Worm (Caenorhabditis elegans) whole organism, L1 larva: Measurements from ENCODE around the gene arl-8.

Experiments
- F16B12.6 ChIP-seq: fragments of 150-350 bp; optimal IDR thresholded peaks from 2 replicates; lab custom pipeline; 2014; ENCODE audit warnings: missing biosample characterization, missing genetic modification characterization
- aha-1 ChIP-seq: fragments of 150-350 bp; optimal IDR thresholded peaks from 2 replicates; lab custom pipeline; 2014; ENCODE audit warnings: missing biosample characterization, missing genetic modification characterization
- alr-1 ChIP-seq: fragments of 200-800 bp; sonication (Bioruptor generic); optimal IDR thresholded peaks from 2 replicates; lab custom pipeline; 2018; ENCODE audit warnings: borderline replicate concordance, mild to moderate bottlenecking, missing genetic modification characterization, missing compliant biosample characterization
- aly-2 ChIP-seq: fragments of 150-350 bp; optimal IDR thresholded peaks from 2 replicates; lab custom pipeline; 2014; ENCODE audit warnings: missing biosample characterization, missing genetic modification characterization
- ama-1 ChIP-seq: fragments of 150-350 bp; optimal IDR thresholded peaks from 2 replicates; lab custom pipeline; 2014
- blmp-1 ChIP-seq: fragments of 150-350 bp; optimal IDR thresholded peaks from 2 replicates; lab custom pipeline; 2014; ENCODE audit warnings: missing biosample characterization, missing genetic modification characterization
- ceh-63 ChIP-seq: fragments of 200-800 bp; sonication (Bioruptor generic); optimal IDR thresholded peaks from 2 replicates; lab custom pipeline; 2018; ENCODE audit warnings: mild to moderate bottlenecking, missing genetic modification characterization, missing compliant biosample characterization
- ceh-8 ChIP-seq: fragments of 200-800 bp; sonication (Bioruptor generic); optimal IDR thresholded peaks from 2 replicates; lab custom pipeline; 2018; ENCODE audit warnings: mild to moderate bottlenecking, missing genetic modification characterization, moderate library complexity, missing compliant biosample characterization
- ceh-88 ChIP-seq: fragments of 200-800 bp; sonication (Bioruptor generic); IDR thresholded peaks from 2 replicates; pipeline ENCODE4 v1.3.6; 2022; ENCODE audit warnings: missing genetic modification characterization, missing compliant biosample characterization
- ceh-90 ChIP-seq: sonication (generic microtip); optimal IDR thresholded peaks from 2 replicates; lab custom pipeline; 2016; ENCODE audit warnings: missing genetic modification characterization, missing compliant biosample characterization
- ces-1 ChIP-seq: fragments of 150-350 bp; optimal IDR thresholded peaks from 2 replicates; lab custom pipeline; 2014; ENCODE audit warnings: missing biosample characterization, missing genetic modification reagents, missing genetic modification characterization
- dsc-1 ChIP-seq: sonication (generic microtip); optimal IDR thresholded peaks from 2 replicates; lab custom pipeline; 2016; ENCODE audit warnings: mild to moderate bottlenecking, missing genetic modification characterization, missing compliant biosample characterization
- efl-3 ChIP-seq: fragments of 200-800 bp; sonication (Bioruptor generic); optimal IDR thresholded peaks from 2 replicates; lab custom pipeline; 2018; ENCODE audit warnings: mild to moderate bottlenecking, missing genetic modification characterization, missing compliant biosample characterization
- ets-5 ChIP-seq: fragments of 200-800 bp; sonication (Bioruptor generic); IDR thresholded peaks from 2 replicates; pipeline ENCODE4 v1.3.6; 2022; ENCODE audit warnings: missing genetic modification characterization, missing compliant biosample characterization
- fkh-10 ChIP-seq: sonication (generic microtip); optimal IDR thresholded peaks from 2 replicates; lab custom pipeline; 2017; ENCODE audit warnings: missing biosample characterization, missing genetic modification reagents, missing genetic modification characterization
- fkh-4 ChIP-seq: sonication (generic microtip); optimal IDR thresholded peaks from 2 replicates; lab custom pipeline; 2016; ENCODE audit warnings: missing compliant biosample characterization, missing genetic modification characterization, borderline replicate concordance
- fos-1 ChIP-seq: fragments of 150-350 bp; optimal IDR thresholded peaks from 2 replicates; lab custom pipeline; 2014; ENCODE audit warnings: missing biosample characterization, missing genetic modification characterization
- grh-1 ChIP-seq: fragments of 200-800 bp; sonication (Bioruptor generic); IDR thresholded peaks from 2 replicates; pipeline ENCODE4 v1.3.6; 2022; ENCODE audit warnings: missing genetic modification reagents, missing genetic modification characterization, missing compliant biosample characterization
- hlh-17 ChIP-seq: fragments of 200-800 bp; sonication (Bioruptor generic); optimal IDR thresholded peaks from 2 replicates; lab custom pipeline; 2018; ENCODE audit warnings: missing genetic modification characterization, mild to moderate bottlenecking, missing compliant biosample characterization, moderate library complexity, borderline replicate concordance
- hlh-4 ChIP-seq: sonication (generic microtip); optimal IDR thresholded peaks from 2 replicates; lab custom pipeline; 2016; ENCODE audit warnings: mild to moderate bottlenecking, missing genetic modification characterization, missing compliant biosample characterization
- isw-1 ChIP-seq: fragments of 200-800 bp; sonication (Bioruptor generic); IDR thresholded peaks from 2 replicates; pipeline ENCODE4 v1.3.6; 2022; ENCODE audit warnings: missing genetic modification characterization, missing compliant biosample characterization
- jun-1 ChIP-seq: fragments of 150-350 bp; optimal IDR thresholded peaks from 2 replicates; lab custom pipeline; 2014; ENCODE audit warnings: missing biosample characterization, missing genetic modification reagents, missing genetic modification characterization
- lin-14 ChIP-seq: fragments of 200-800 bp; sonication (Bioruptor generic); optimal IDR thresholded peaks from 2 replicates; lab custom pipeline; 2018; ENCODE audit warnings: mild to moderate bottlenecking, missing genetic modification characterization, moderate library complexity, missing compliant biosample characterization
- lin-15B ChIP-seq: fragments of 150-350 bp; sonication (generic microtip); optimal IDR thresholded peaks from 3 replicates; lab custom pipeline; 2014; ENCODE audit warnings: missing biosample characterization, missing genetic modification characterization
- lin-39 ChIP-seq: fragments of 150-350 bp; optimal IDR thresholded peaks from 2 replicates; lab custom pipeline; 2014; ENCODE audit warnings: missing biosample characterization, missing genetic modification reagents, missing genetic modification characterization
- mab-9 ChIP-seq: fragments of 200-800 bp; sonication (Bioruptor generic); IDR thresholded peaks from 2 replicates; pipeline ENCODE4 v1.3.6; 2022; ENCODE audit warnings: missing genetic modification reagents, missing genetic modification characterization, missing compliant biosample characterization
- mdl-1 ChIP-seq, 2 experiments: fragments of 150-350 bp; optimal IDR thresholded peaks; 2 replicates each; lab custom pipeline; 2014 to 2017; ENCODE audit warnings: missing biosample characterization in 2 of 2, missing genetic modification characterization in 2 of 2, inconsistent platforms in 1 of 2
- mef-2 ChIP-seq: fragments of 150-350 bp; optimal IDR thresholded peaks from 2 replicates; lab custom pipeline; 2014; ENCODE audit warnings: missing biosample characterization, missing genetic modification characterization
- mep-1 ChIP-seq: fragments of 150-350 bp; optimal IDR thresholded peaks from 2 replicates; lab custom pipeline; 2014; ENCODE audit warnings: missing biosample characterization, missing genetic modification characterization
- nhr-11 ChIP-seq: fragments of 150-350 bp; optimal IDR thresholded peaks from 2 replicates; lab custom pipeline; 2014; ENCODE audit warnings: missing biosample characterization, missing genetic modification characterization
- nhr-12 ChIP-seq: sonication (generic microtip); optimal IDR thresholded peaks from 2 replicates; lab custom pipeline; 2017; ENCODE audit warnings: missing biosample characterization, missing genetic modification characterization
- nhr-19 ChIP-seq: fragments of 200-800 bp; sonication (Bioruptor generic); conservative IDR thresholded peaks from 2 replicates; pipeline ENCODE4 v1.3.6; 2022; ENCODE audit warnings: missing genetic modification characterization, missing compliant biosample characterization
- nhr-28 ChIP-seq: fragments of 150-350 bp; optimal IDR thresholded peaks from 2 replicates; lab custom pipeline; 2014; ENCODE audit warnings: missing biosample characterization, missing genetic modification characterization
- nhr-47 ChIP-seq: sonication (generic microtip); optimal IDR thresholded peaks from 2 replicates; lab custom pipeline; 2016; ENCODE audit warnings: mild to moderate bottlenecking, missing genetic modification characterization, moderate library complexity, missing compliant biosample characterization
- nhr-77 ChIP-seq: fragments of 150-350 bp; optimal IDR thresholded peaks from 2 replicates; lab custom pipeline; 2014; ENCODE audit warnings: missing biosample characterization, missing genetic modification characterization
- nhr-84 ChIP-seq: sonication (generic microtip); optimal IDR thresholded peaks from 2 replicates; lab custom pipeline; 2017; ENCODE audit warnings: missing biosample characterization, missing genetic modification characterization
- nhr-85 ChIP-seq: sonication (generic microtip); peaks from one replicate; lab custom pipeline; 2016; ENCODE audit warnings: missing genetic modification characterization, inconsistent platforms, missing compliant biosample characterization
- nhr-90 ChIP-seq: sonication (generic microtip); optimal IDR thresholded peaks from 2 replicates; lab custom pipeline; 2016; ENCODE audit warnings: mild to moderate bottlenecking, missing genetic modification characterization, missing compliant biosample characterization; ENCODE audit not compliant: poor library complexity
- pag-3 ChIP-seq: sonication (generic microtip); optimal IDR thresholded peaks from 2 replicates; lab custom pipeline; 2017; ENCODE audit warnings: missing genetic modification characterization, mild to moderate bottlenecking, missing compliant biosample characterization, antibody characterized with exemption, borderline replicate concordance; ENCODE audit not compliant: insufficient read depth
- pax-3 ChIP-seq: fragments of 200-800 bp; sonication (Bioruptor generic); optimal IDR thresholded peaks from 2 replicates; lab custom pipeline; 2018; ENCODE audit warnings: mild to moderate bottlenecking, missing genetic modification characterization, moderate library complexity, missing compliant biosample characterization
- pqm-1 ChIP-seq: sonication (generic microtip); optimal IDR thresholded peaks from 3 replicates; lab custom pipeline; 2017; ENCODE audit warnings: missing biosample characterization, missing genetic modification characterization
- snpc-4 ChIP-seq: fragments of 150-350 bp; optimal IDR thresholded peaks from 2 replicates; lab custom pipeline; 2014; ENCODE audit warnings: missing biosample characterization, missing genetic modification characterization
- sox-4 ChIP-seq: sonication (generic microtip); optimal IDR thresholded peaks from 2 replicates; lab custom pipeline; 2016; ENCODE audit warnings: missing genetic modification characterization, missing compliant biosample characterization
- sptf-1 ChIP-seq: fragments of 150-350 bp; optimal IDR thresholded peaks from 2 replicates; lab custom pipeline; 2014; ENCODE audit warnings: missing biosample characterization, missing genetic modification characterization
- sup-37 ChIP-seq: fragments of 200-800 bp; sonication (Bioruptor generic); optimal IDR thresholded peaks from 2 replicates; lab custom pipeline; 2018; ENCODE audit warnings: mild to moderate bottlenecking, missing genetic modification characterization, missing compliant biosample characterization
- tbx-2 ChIP-seq: sonication (generic microtip); optimal IDR thresholded peaks from 2 replicates; lab custom pipeline; 2016; ENCODE audit warnings: missing genetic modification characterization, missing compliant biosample characterization
- tlp-1 ChIP-seq: fragments of 150-350 bp; optimal IDR thresholded peaks from 2 replicates; lab custom pipeline; 2014; ENCODE audit warnings: missing biosample characterization, missing genetic modification characterization
- unc-30 ChIP-seq: sonication (generic microtip); optimal IDR thresholded peaks from 2 replicates; lab custom pipeline; 2017; ENCODE audit warnings: missing biosample characterization, missing genetic modification characterization
- unc-62 ChIP-seq: fragments of 150-350 bp; optimal IDR thresholded peaks from 2 replicates; lab custom pipeline; 2014; ENCODE audit warnings: missing biosample characterization, missing genetic modification reagents, missing genetic modification characterization
- unc-86 ChIP-seq: sonication (generic microtip); optimal IDR thresholded peaks from 2 replicates; lab custom pipeline; 2016; ENCODE audit warnings: missing genetic modification characterization, missing compliant biosample characterization
- vab-15 ChIP-seq: sonication (generic microtip); optimal IDR thresholded peaks from 2 replicates; lab custom pipeline; 2017; ENCODE audit warnings: missing genotype, mild to moderate bottlenecking, missing genetic modification characterization, missing compliant biosample characterization
- zag-1 ChIP-seq: fragments of 150-350 bp; optimal IDR thresholded peaks from 2 replicates; lab custom pipeline; 2014; ENCODE audit warnings: missing biosample characterization, missing genetic modification characterization
- zip-4 ChIP-seq: fragments of 200-800 bp; sonication (Bioruptor generic); optimal IDR thresholded peaks from 2 replicates; lab custom pipeline; 2018; ENCODE audit warnings: mild to moderate bottlenecking, missing genetic modification characterization, moderate library complexity, missing compliant biosample characterization
- ztf-4 ChIP-seq: fragments of 150-350 bp; optimal IDR thresholded peaks from 2 replicates; lab custom pipeline; 2014; ENCODE audit warnings: missing biosample characterization, missing genetic modification characterization

Gene arl-8

DNA sequence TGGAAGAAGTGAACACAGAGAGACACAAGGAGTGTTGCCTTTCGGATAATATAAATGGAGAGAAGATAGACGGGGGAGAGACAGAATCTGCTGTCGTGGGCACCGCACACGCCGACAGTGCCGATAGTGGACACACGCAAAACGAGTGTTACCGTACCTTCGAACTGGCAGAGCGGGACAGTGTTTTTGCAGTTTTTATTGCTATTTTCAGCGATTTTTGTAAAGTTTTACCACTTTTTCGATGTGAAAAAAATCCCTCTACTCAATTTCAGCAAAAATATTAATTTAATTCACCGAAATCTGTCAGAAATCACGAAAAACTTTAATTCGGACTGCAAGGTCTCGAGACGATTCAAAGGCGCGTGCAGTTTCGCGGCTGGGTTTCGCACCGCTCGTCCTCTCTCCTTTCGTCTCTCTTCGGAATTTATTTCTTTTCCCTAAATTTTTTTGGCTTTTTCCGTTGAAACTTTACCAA lies 27.0 kb downstream of the arl-8 start, which contains the start of gene sec-61.A:
sec-61.A (minus strand) TSS at position 387 of the 475 bp plus-strand sequence.
- peak; percentile 52; the same call in 1 of the 2 replicates for TF ChIP-seq mab-9 (GFP tag; lab: Robert Waterston, UW)
- TF ChIP-seq dsc-1 (tag; lab: Kevin White, UChicago): peak; percentile 78
- TF ChIP-seq nhr-28 (tag; lab: Kevin White, UChicago): no peak
- no peak for TF ChIP-seq zag-1
- TF ChIP-seq pqm-1 (tag; lab: Kevin White, UChicago): no peak
- no peak for TF ChIP-seq mef-2
- no peak for TF ChIP-seq nhr-11 (tag; lab: Kevin White, UChicago)
- peak; percentile 50 for TF ChIP-seq ceh-90
- peak; percentile 82 for TF ChIP-seq grh-1 (GFP tag; lab: Robert Waterston, UW)
- TF ChIP-seq fkh-10 (GFP tag; lab: Kevin White, UChicago): peak; percentile 46
- TF ChIP-seq zip-4 (GFP tag; lab: Kevin White, UChicago): peak; percentile 64
- peak; percentile 3 for TF ChIP-seq blmp-1 (tag; lab: Kevin White, UChicago)
- TF ChIP-seq tbx-2 (tag; lab: Kevin White, UChicago): peak; percentile 89
- TF ChIP-seq snpc-4 (tag; lab: Kevin White, UChicago): peak; percentile 51
- TF ChIP-seq fos-1 (tag; lab: Kevin White, UChicago): peak; percentile 39
- no peak for TF ChIP-seq pag-3 (tag; lab: Kevin White, UChicago)
- no peak for TF ChIP-seq tlp-1
- TF ChIP-seq fkh-4 (tag; lab: Kevin White, UChicago): no peak
- no peak for TF ChIP-seq mep-1 (tag; lab: Kevin White, UChicago)
- TF ChIP-seq lin-39 (tag; lab: Kevin White, UChicago): peak; percentile 45
- TF ChIP-seq mdl-1 (tag; optimal IDR thresholded peaks at IDR 0.05; lab: Kevin White, UChicago): peak in 1 of 2 experiments; percentile 55
- TF ChIP-seq F16B12.6: peak; percentile 18
- no peak for TF ChIP-seq aha-1 (tag; lab: Kevin White, UChicago)
- no peak for TF ChIP-seq ets-5
- TF ChIP-seq alr-1: no peak
- TF ChIP-seq lin-15B (tag; lab: Kevin White, UChicago): peak; percentile 46
- peak; percentile 92 for TF ChIP-seq nhr-47 (tag; lab: Kevin White, UChicago)
- TF ChIP-seq unc-62 (GFP tag; lab: Kevin White, UChicago): no peak
- peak; percentile 59 for TF ChIP-seq sox-4
- TF ChIP-seq isw-1 (GFP tag; lab: Robert Waterston, UW): peak; percentile 100
- no peak for TF ChIP-seq ztf-4
- no peak for TF ChIP-seq ceh-63
- TF ChIP-seq ceh-8 (GFP tag; lab: Kevin White, UChicago): no peak
- TF ChIP-seq nhr-90 (tag; lab: Kevin White, UChicago): peak; percentile 85
- no peak for TF ChIP-seq nhr-12
- TF ChIP-seq jun-1: peak; percentile 2
- no peak for TF ChIP-seq nhr-84 (tag; lab: Kevin White, UChicago)
- peak; percentile 34 for TF ChIP-seq vab-15 (tag; lab: Kevin White, UChicago)
- peak; percentile 76 for TF ChIP-seq pax-3 (tag; lab: Kevin White, UChicago)
- TF ChIP-seq hlh-4: no peak
- no peak for TF ChIP-seq unc-30 (tag; lab: Kevin White, UChicago)
- TF ChIP-seq lin-14 (GFP tag; lab: Kevin White, UChicago): peak; percentile 90
- peak; percentile 40 for TF ChIP-seq sup-37 (GFP tag; lab: Kevin White, UChicago)
- TF ChIP-seq aly-2: peak; percentile 57
- peak; percentile 86 for TF ChIP-seq nhr-77 (tag; lab: Kevin White, UChicago)
- TF ChIP-seq hlh-17 (GFP tag; lab: Kevin White, UChicago): no peak
- peak; percentile 85 for TF ChIP-seq unc-86 (tag; lab: Kevin White, UChicago)
- TF ChIP-seq ceh-88: peak; percentile 58
- peak; percentile 96 for TF ChIP-seq nhr-85 (tag; lab: Kevin White, UChicago)
- TF ChIP-seq efl-3: peak; percentile 31
- peak; percentile 73 for TF ChIP-seq nhr-19 (GFP tag; lab: Robert Waterston, UW)
- no peak for TF ChIP-seq ces-1 (GFP tag; lab: Kevin White, UChicago)
- TF ChIP-seq ama-1 (lab: Kevin White, UChicago): no peak
- no peak for TF ChIP-seq sptf-1 (tag; lab: Kevin White, UChicago)
